Worm (Caenorhabditis elegans) whole organism, L3 larva: ENCODE data around the gene fbxb-64.

Experiments
- R02D3.7 ChIP-seq: fragments of 150-350 bp; optimal IDR thresholded peaks from 2 replicates; lab custom pipeline; 2014; ENCODE audit warnings: missing biosample characterization, missing genetic modification characterization
- ama-1 ChIP-seq: fragments of 150-350 bp; optimal IDR thresholded peaks from 2 replicates; lab custom pipeline; 2018
- fkh-2 ChIP-seq: fragments of 150-350 bp; optimal IDR thresholded peaks from 2 replicates; lab custom pipeline; 2014; ENCODE audit warnings: missing biosample characterization, missing genetic modification reagents, missing genetic modification characterization
- fos-1 ChIP-seq: fragments of 150-350 bp; optimal IDR thresholded peaks from 2 replicates; lab custom pipeline; 2014; ENCODE audit warnings: missing biosample characterization, missing genetic modification characterization
- lin-39 ChIP-seq: fragments of 150-350 bp; optimal IDR thresholded peaks from 2 replicates; lab custom pipeline; 2018; ENCODE audit warnings: missing biosample characterization, missing genetic modification reagents, missing genetic modification characterization
- mdl-1 ChIP-seq: fragments of 150-350 bp; optimal IDR thresholded peaks from 2 replicates; lab custom pipeline; 2014; ENCODE audit warnings: missing biosample characterization, missing genetic modification characterization
- nhr-11 ChIP-seq: fragments of 150-350 bp; optimal IDR thresholded peaks from 2 replicates; lab custom pipeline; 2014; ENCODE audit warnings: missing biosample characterization, missing genetic modification characterization
- nhr-237 ChIP-seq: fragments of 150-350 bp; optimal IDR thresholded peaks from 2 replicates; lab custom pipeline; 2014; ENCODE audit warnings: missing biosample characterization, missing genetic modification characterization
- nhr-25 ChIP-seq: sonication (generic microtip); optimal IDR thresholded peaks from 2 replicates; lab custom pipeline; 2017; ENCODE audit warnings: missing biosample characterization, missing genetic modification characterization
- nhr-77 ChIP-seq: fragments of 150-350 bp; optimal IDR thresholded peaks from 2 replicates; lab custom pipeline; 2014; ENCODE audit warnings: missing biosample characterization, missing genetic modification characterization
- skn-1 ChIP-seq: fragments of 150-350 bp; optimal IDR thresholded peaks from 2 replicates; lab custom pipeline; 2014; ENCODE audit warnings: missing biosample characterization, missing genetic modification characterization
- tbx-2 ChIP-seq: sonication (generic microtip); optimal IDR thresholded peaks from 2 replicates; lab custom pipeline; 2016; ENCODE audit warnings: mild to moderate bottlenecking, missing genetic modification characterization, missing compliant biosample characterization
- zag-1 ChIP-seq: fragments of 150-350 bp; optimal IDR thresholded peaks from 2 replicates; lab custom pipeline; 2014; ENCODE audit warnings: missing biosample characterization, missing genetic modification characterization
- ztf-11 ChIP-seq: fragments of 150-350 bp; optimal IDR thresholded peaks from 2 replicates; lab custom pipeline; 2014; ENCODE audit warnings: missing biosample characterization, missing genetic modification characterization

- no peak for TF ChIP-seq zag-1 (tag; lab: Kevin White, UChicago)
- no peak for TF ChIP-seq skn-1 (tag; lab: Kevin White, UChicago)
- TF ChIP-seq ztf-11 = no peak
- no peak for TF ChIP-seq mdl-1
- TF ChIP-seq fkh-2 = no peak
- no peak for TF ChIP-seq nhr-237 (tag; lab: Kevin White, UChicago)
- no peak for TF ChIP-seq fos-1 (tag; lab: Kevin White, UChicago)
- TF ChIP-seq nhr-25 (tag; lab: Kevin White, UChicago) = no peak
- TF ChIP-seq ama-1 (lab: Kevin White, UChicago) = no peak
- peak; percentile 37 for TF ChIP-seq lin-39 (tag; lab: Kevin White, UChicago)
- TF ChIP-seq R02D3.7 (tag; lab: Kevin White, UChicago) = no peak
- TF ChIP-seq nhr-11 (tag; lab: Kevin White, UChicago) = no peak
- no peak for TF ChIP-seq tbx-2 (tag; lab: Kevin White, UChicago)
- TF ChIP-seq nhr-77 (tag; lab: Kevin White, UChicago) = no peak
Measured at ce11 chrV:19358039-19358438, 45.0 kb downstream of the fbxb-64 start.
